Worm (Caenorhabditis elegans): ENCODE data around the gene kgb-2.

kgb-2 gene

DNA sequence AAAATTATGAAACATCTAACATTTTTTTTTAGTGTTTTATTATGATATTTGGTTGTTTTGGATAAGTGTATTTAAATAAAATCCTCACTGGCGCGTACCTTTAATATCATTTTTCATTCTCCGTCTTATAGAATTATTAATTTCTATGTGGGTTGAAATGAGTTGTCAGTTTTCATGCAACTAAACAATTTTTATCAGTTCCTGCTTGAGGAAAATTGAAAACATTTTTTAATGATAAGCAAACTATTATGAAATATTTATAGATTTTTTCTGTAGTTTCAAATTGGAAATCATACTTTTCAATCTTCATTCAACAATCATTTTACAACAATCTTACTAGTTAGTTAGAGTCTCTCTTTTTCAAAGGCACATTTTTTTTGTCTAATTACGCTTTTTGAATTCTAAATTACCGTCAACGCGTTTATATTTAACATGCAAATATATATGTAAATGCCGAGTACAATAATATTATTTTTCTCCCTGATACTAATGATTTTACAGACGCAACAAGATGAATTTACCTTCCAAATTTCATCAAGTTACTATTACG, at the start of gene kgb-2, which contains the start of gene Y37E11B.10:
Gene kgb-2, plus strand, starts transcription at position 500 of the 550 bp plus-strand sequence.
Gene Y37E11B.10, minus strand, starts transcription at position 182 of the 550 bp plus-strand sequence.
- TF ChIP-seq elt-2 (tag; optimal IDR thresholded peaks at IDR 0.05) (peak; percentile 59), nfya-1 (tag; optimal IDR thresholded peaks at IDR 0.05; ENCODE audit: insufficient read depth) (no peak)

- TF ChIP-seq tbx-2 (tag; optimal IDR thresholded peaks at IDR 0.05) (no peak), mml-1 (tag; optimal IDR thresholded peaks at IDR 0.05) (no peak), nhr-76 (tag; optimal IDR thresholded peaks at IDR 0.05) (no peak), nhr-237 (tag; optimal IDR thresholded peaks at IDR 0.05) (no peak), jun-1 (tag; optimal IDR thresholded peaks at IDR 0.05) (no peak), fos-1 (tag; optimal IDR thresholded peaks at IDR 0.05) (no peak), ama-1 (optimal IDR thresholded peaks at IDR 0.05) (no peak), skn-1 (tag; optimal IDR thresholded peaks at IDR 0.05) (no peak), nhr-11 (tag; optimal IDR thresholded peaks at IDR 0.05) (no peak), egl-5 (tag; optimal IDR thresholded peaks at IDR 0.05) (no peak), unc-62 (GFP tag; optimal IDR thresholded peaks at IDR 0.05) (no peak), ceh-28 (tag; optimal IDR thresholded peaks at IDR 0.05) (no peak), lsy-12 (tag; optimal IDR thresholded peaks at IDR 0.05) (no peak), R02D3.7 (tag; optimal IDR thresholded peaks at IDR 0.05) (no peak), elt-1 (tag; optimal IDR thresholded peaks at IDR 0.05) (no peak), snpc-4 (tag; optimal IDR thresholded peaks at IDR 0.05) (no peak), mdl-1 (tag; optimal IDR thresholded peaks at IDR 0.05) (no peak), fkh-10 (GFP tag; optimal IDR thresholded peaks at IDR 0.05) (no peak), ceh-16 (tag; optimal IDR thresholded peaks at IDR 0.05) (no peak)
Measured at ce11 chrIV:3557331-3557730, 49.3 kb upstream of the kgb-2 start, which contains the start of gene osm-9. Gene osm-9, minus strand, starts transcription at chrIV:3557431.

DNA sequence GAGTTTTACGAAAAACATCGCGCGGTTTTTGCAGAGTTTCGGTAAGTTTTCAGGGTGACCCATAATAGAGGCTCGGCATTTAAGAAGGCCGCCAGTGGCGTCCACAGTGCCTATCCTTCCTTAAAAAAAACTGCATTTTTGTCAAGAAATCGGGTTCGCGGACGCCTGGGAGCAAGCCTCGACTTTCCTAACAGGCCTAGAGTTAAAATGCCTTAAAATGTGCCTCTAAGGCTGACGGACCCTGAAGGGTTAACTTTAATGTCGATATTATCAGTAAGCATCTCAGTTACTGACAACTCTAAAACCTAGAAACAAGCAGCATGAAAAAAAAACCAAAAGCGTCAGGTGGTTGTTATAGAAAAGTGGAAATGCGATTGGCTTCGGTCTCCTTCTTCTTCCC, 47.4 kb upstream of the kgb-2 start:
- no peak for TF ChIP-seq pqm-1 (tag; optimal IDR thresholded peaks at IDR 0.05)
- TF ChIP-seq tbx-2 (tag; optimal IDR thresholded peaks at IDR 0.05) = no peak
- no peak for TF ChIP-seq lsy-12 (tag; optimal IDR thresholded peaks at IDR 0.05)
- TF ChIP-seq fkh-2 (tag; optimal IDR thresholded peaks at IDR 0.05) = no peak
- no peak for TF ChIP-seq nhr-77 (tag; optimal IDR thresholded peaks at IDR 0.05)
- TF ChIP-seq lin-39 (tag; optimal IDR thresholded peaks at IDR 0.05) = no peak
- TF ChIP-seq mdl-1 (tag; optimal IDR thresholded peaks at IDR 0.05) = no peak
- no peak for TF ChIP-seq mml-1 (tag; optimal IDR thresholded peaks at IDR 0.05)
- TF ChIP-seq ceh-9 (tag; optimal IDR thresholded peaks at IDR 0.05) = no peak
- no peak for TF ChIP-seq fkh-10 (GFP tag; optimal IDR thresholded peaks at IDR 0.05)
- TF ChIP-seq R02D3.7 (tag; optimal IDR thresholded peaks at IDR 0.05) = no peak
- TF ChIP-seq ztf-4 (tag; optimal IDR thresholded peaks at IDR 0.05) = no peak
- TF ChIP-seq egl-5 (tag; optimal IDR thresholded peaks at IDR 0.05) = no peak
- no peak for TF ChIP-seq lin-15B (tag; optimal IDR thresholded peaks at IDR 0.05)

- no peak for TF ChIP-seq daf-12 (tag; optimal IDR thresholded peaks at IDR 0.05)
- no peak for TF ChIP-seq skn-1 (tag; optimal IDR thresholded peaks at IDR 0.05)
- no peak for TF ChIP-seq fos-1 (tag; optimal IDR thresholded peaks at IDR 0.05)
- no peak for TF ChIP-seq nhr-43 (tag; optimal IDR thresholded peaks at IDR 0.05; ENCODE audit: poor library complexity, severe bottlenecking)
- TF ChIP-seq nhr-25 (tag; optimal IDR thresholded peaks at IDR 0.05) = no peak
- TF ChIP-seq fkh-10 (GFP tag; optimal IDR thresholded peaks at IDR 0.05) = no peak
- no peak for TF ChIP-seq jun-1 (tag; optimal IDR thresholded peaks at IDR 0.05)
- TF ChIP-seq ztf-4 (tag; optimal IDR thresholded peaks at IDR 0.05) = no peak
- TF ChIP-seq mdl-1 (tag; optimal IDR thresholded peaks at IDR 0.05) = no peak
- TF ChIP-seq egl-27 (tag; optimal IDR thresholded peaks at IDR 0.05) = no peak
- TF ChIP-seq ceh-82 (tag; optimal IDR thresholded peaks at IDR 0.05) = no peak
- TF ChIP-seq nhr-11 (tag; optimal IDR thresholded peaks at IDR 0.05) = no peak
- TF ChIP-seq nhr-28 (tag; optimal IDR thresholded peaks at IDR 0.05) = no peak
- TF ChIP-seq ztf-11 (tag; optimal IDR thresholded peaks at IDR 0.05) = no peak
Measured at ce11 chrIV:3564901-3565300, 41.7 kb upstream of the kgb-2 start, which contains the start of gene sre-5. Gene sre-5, plus strand, starts transcription at chrIV:3565201.

DNA sequence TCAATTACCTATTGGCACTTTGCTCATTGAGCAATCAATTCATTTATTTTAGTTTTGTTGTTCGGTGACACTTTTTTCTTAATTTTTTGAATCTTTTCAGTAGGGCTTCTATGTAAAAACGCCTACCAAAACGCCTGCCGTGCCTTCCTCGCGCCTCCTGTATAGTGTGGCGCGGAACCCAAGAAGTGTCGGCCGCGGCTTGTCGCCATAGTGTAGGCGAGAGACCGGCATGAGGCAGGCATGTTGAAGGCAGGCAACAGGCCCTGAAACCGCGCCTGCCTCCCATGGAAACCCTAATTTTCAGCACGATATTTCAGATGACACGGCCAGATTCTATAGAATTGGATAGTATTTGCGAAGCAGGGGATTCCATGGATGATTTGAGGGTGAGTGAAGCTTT, 38.0 kb upstream of the kgb-2 start, which contains the start of gene otpl-1:
Gene otpl-1, plus strand, starts transcription at position 372 of the 400 bp plus-strand sequence.
- no peak for TF ChIP-seq ceh-82 (tag; optimal IDR thresholded peaks at IDR 0.05)
- no peak for TF ChIP-seq ceh-16 (tag; optimal IDR thresholded peaks at IDR 0.05)
- no peak for TF ChIP-seq nhr-23 (tag; optimal IDR thresholded peaks at IDR 0.05)
- no peak for TF ChIP-seq pqm-1 (tag; optimal IDR thresholded peaks at IDR 0.05)
